Worm (Caenorhabditis elegans): ENCODE measurements around the gene F58H1.2.

DNA sequence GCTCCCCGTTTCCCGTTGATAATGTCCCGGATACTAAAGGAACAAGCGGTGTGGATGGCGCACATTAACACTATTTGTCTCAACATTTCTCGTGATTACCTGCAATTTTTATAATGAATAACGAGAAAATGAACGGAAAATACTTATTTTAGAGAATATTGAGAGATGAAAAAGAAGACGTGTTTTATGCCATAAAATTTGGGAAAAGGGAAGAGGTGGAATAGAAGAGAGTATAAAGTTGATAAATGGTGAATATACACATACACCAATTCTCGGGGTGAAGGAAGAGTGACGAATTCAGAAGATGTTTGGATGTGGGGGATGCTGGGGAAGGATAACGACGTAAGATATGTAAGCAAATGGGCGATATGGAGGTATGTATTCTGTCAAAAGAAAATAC lies 35.8 kb downstream of the F58H1.2 start, which contains the start of gene F58H1.7:
- TF ChIP-seq hnd-1 (tag; optimal IDR thresholded peaks at IDR 0.05) (no peak), ama-1 (optimal IDR thresholded peaks at IDR 0.05) (no peak), tbx-37 (GFP tag; conservative IDR thresholded peaks at IDR 0.05) (no peak), tra-4 (tag; optimal IDR thresholded peaks at IDR 0.05) (no peak), flt-1 (GFP tag; IDR thresholded peaks at IDR 0.05) (no peak), B0310.2 (tag; optimal IDR thresholded peaks at IDR 0.05) (no peak), F13C5.2 (tag; optimal IDR thresholded peaks at IDR 0.05) (no peak), ets-7 (tag; optimal IDR thresholded peaks at IDR 0.05) (no peak), ceh-36 (tag; optimal IDR thresholded peaks at IDR 0.05) (no peak), hmg-4 (GFP tag; optimal IDR thresholded peaks at IDR 0.05) (no peak), ceh-13 (GFP tag; optimal IDR thresholded peaks at IDR 0.05) (no peak), scrt-1 (GFP tag; IDR thresholded peaks at IDR 0.05) (no peak)
